Worm (Caenorhabditis elegans): ENCODE measurements around the gene acs-4.

DNA sequence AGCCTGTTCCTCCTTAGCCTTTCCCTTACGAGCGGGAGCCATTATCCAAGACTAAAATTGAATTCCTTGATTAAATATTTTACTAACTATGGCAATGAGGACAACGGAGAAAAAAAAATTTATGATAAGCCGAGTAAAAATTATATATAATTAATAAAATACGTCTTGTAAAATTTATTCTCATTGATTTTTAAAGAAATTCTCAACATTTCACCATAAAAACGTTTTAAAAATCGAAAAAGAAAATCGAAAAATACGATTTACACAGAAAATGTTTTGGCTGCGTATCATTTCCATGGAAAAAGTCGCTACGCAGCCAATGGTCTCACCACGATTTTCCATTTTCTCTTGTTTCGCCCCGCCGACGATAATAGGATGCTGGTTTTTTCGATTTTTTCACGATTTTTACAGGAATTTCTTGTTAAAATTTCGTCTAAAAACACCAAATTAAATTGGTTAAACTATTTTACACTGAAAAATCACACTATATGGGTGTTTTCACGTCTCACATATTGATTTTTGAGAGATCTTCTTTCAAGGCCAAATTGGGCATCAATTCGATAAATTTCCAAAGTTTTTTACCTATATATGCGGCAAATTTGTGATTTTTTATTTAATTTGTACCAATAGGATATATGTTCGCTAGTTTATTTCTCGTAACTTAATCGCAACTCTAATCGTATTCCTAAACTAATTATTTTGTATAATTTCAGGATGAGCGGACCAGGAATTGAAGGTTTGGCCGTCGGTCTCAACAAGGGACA is 12.1 kb downstream of the acs-4 start, which contains the start of the genes rps-14 and rpl-36:
- no peak for TF ChIP-seq tab-1 (GFP tag; IDR thresholded peaks at IDR 0.05)
- TF ChIP-seq T22C8.4 (GFP tag; IDR thresholded peaks at IDR 0.05) = no peak
- TF ChIP-seq cog-1 (tag; optimal IDR thresholded peaks at IDR 0.05) = peak; percentile 76
- TF ChIP-seq flt-1 (GFP tag; IDR thresholded peaks at IDR 0.05) = no peak
- no peak for TF ChIP-seq ztf-29 (GFP tag; IDR thresholded peaks at IDR 0.05)
